Fruit fly (Drosophila melanogaster) whole organism, adult: Measurements from ENCODE around the gene CG15036.

Experiments used
- CG12768 ChIP-seq: fragments of 200-800 bp; sonication (Bioruptor generic); optimal IDR thresholded peaks from 2 replicates; lab custom pipeline; 2017; ENCODE audit warnings: missing biosample characterization, missing genetic modification characterization, mild to moderate bottlenecking, moderate library complexity, missing genetic modification reagents
- CG5204 ChIP-seq: fragments of 200-800 bp; sonication (Bioruptor generic); optimal IDR thresholded peaks from 2 replicates; lab custom pipeline; 2016; ENCODE audit warnings: missing biosample characterization, missing genetic modification characterization
- CG7045 ChIP-seq: fragments of 200-800 bp; sonication (Bioruptor generic); optimal IDR thresholded peaks from 2 replicates; lab custom pipeline; 2017; ENCODE audit warnings: missing biosample characterization, mild to moderate bottlenecking, missing genetic modification characterization
- CG7101 ChIP-seq: fragments of 200-800 bp; sonication (Bioruptor generic); optimal IDR thresholded peaks from 2 replicates; lab custom pipeline; 2018; ENCODE audit warnings: missing biosample characterization, mild to moderate bottlenecking, missing genetic modification characterization, moderate library complexity
- cnc ChIP-seq, 2 experiments: fragments of >200 bp; optimal IDR thresholded peaks; 2 replicates each; lab custom pipeline; 2017

- TF ChIP-seq cnc (optimal IDR thresholded peaks at IDR 0.05; lab: Kevin White, UChicago) (no peak), CG7101 (no peak), CG5204 (GFP tag; lab: Kevin White, UChicago) (no peak), CG7045 (GFP tag; lab: Kevin White, UChicago) (no peak), CG12768 (GFP tag; lab: Kevin White, UChicago) (no peak)
Observed at dm6 chrX:7425643-7426042, 1.0 kb upstream of the CG15036 start, which contains the start of gene CG32726.
